Worm (Caenorhabditis elegans): Measurements from ENCODE around the gene C37C3.2.

DNA sequence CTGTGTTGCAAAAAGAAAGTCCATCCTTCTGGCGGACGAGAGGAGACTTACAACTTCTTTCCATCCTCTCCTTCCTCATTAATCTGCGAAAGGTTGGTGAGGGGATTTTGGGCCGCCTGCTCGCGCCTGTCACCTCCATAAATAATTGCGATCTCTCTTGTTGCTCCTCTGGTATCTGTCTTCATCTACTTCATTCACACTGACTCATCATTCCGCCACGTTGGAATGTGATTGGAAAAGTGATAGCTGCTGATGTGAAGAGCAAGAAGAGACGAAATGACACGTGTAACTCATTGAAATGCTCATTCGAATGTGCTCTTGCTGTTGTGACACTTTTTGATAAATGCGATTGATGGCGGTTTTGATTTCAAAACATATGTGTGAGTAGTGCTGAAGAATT, 33.1 kb upstream of the C37C3.2 start:
- TF ChIP-seq W03F9.2 (tag; optimal IDR thresholded peaks at IDR 0.05) (no peak), dao-5 (tag; optimal IDR thresholded peaks at IDR 0.05) (no peak), him-1 (tag; optimal IDR thresholded peaks at IDR 0.05) (no peak)
